Worm (Caenorhabditis elegans) whole organism, mixed stage, embryonic: ENCODE results near the gene sti-1.
A peak's percentile ranks its signal among the peaks of the same experiment; 100 is the strongest.

ENCODE experiments used
- M03D4.4 ChIP-seq: sonication (generic microtip); optimal IDR thresholded peaks from 2 replicates; lab custom pipeline; 2017; ENCODE audit warnings: mild to moderate bottlenecking, missing genetic modification characterization, missing compliant biosample characterization
- ceh-39 ChIP-seq: fragments of 150-350 bp; optimal IDR thresholded peaks from 2 replicates; lab custom pipeline; 2014; ENCODE audit warnings: missing biosample characterization, missing genetic modification characterization
- ceh-43 ChIP-seq: fragments of 200-800 bp; sonication (Bioruptor generic); optimal IDR thresholded peaks from 2 replicates; lab custom pipeline; 2018; ENCODE audit warnings: mild to moderate bottlenecking, missing genetic modification characterization, moderate library complexity, missing compliant biosample characterization
- ceh-83 ChIP-seq: fragments of 200-800 bp; sonication (Bioruptor generic); optimal IDR thresholded peaks from 2 replicates; lab custom pipeline; 2018; ENCODE audit warnings: mild to moderate bottlenecking, missing genetic modification characterization, missing compliant biosample characterization
- ces-1 ChIP-seq: fragments of 150-350 bp; optimal IDR thresholded peaks from 2 replicates; lab custom pipeline; 2014; ENCODE audit warnings: missing biosample characterization, missing genetic modification reagents, missing genetic modification characterization
- cnd-1 ChIP-seq: fragments of 200-800 bp; sonication (Bioruptor generic); optimal IDR thresholded peaks from 2 replicates; lab custom pipeline; 2018; ENCODE audit warnings: mild to moderate bottlenecking, missing genetic modification characterization, missing compliant biosample characterization
- drap-1 ChIP-seq: fragments of 200-800 bp; sonication (Bioruptor generic); optimal IDR thresholded peaks from 3 replicates; lab custom pipeline; 2018; ENCODE audit warnings: mild to moderate bottlenecking, missing genetic modification characterization, missing compliant biosample characterization
- elt-1 ChIP-seq: sonication (generic microtip); optimal IDR thresholded peaks from 2 replicates; lab custom pipeline; 2017; ENCODE audit warnings: missing genetic modification characterization, mild to moderate bottlenecking, missing compliant biosample characterization, antibody characterized with exemption, moderate library complexity, borderline replicate concordance; ENCODE audit not compliant: insufficient read depth
- flh-1 ChIP-seq: fragments of 200-800 bp; sonication (Bioruptor generic); optimal IDR thresholded peaks from 2 replicates; lab custom pipeline; 2018; ENCODE audit warnings: mild to moderate bottlenecking, missing genetic modification characterization, moderate library complexity, missing compliant biosample characterization
- ham-2 ChIP-seq: fragments of 200-800 bp; sonication (Bioruptor generic); optimal IDR thresholded peaks from 2 replicates; lab custom pipeline; 2018; ENCODE audit warnings: mild to moderate bottlenecking, missing genetic modification characterization, missing compliant biosample characterization
- hlh-1 ChIP-seq: fragments of 150-350 bp; optimal IDR thresholded peaks from 2 replicates; lab custom pipeline; 2014; ENCODE audit warnings: missing biosample characterization, missing genetic modification reagents, missing genetic modification characterization
- lin-32 ChIP-seq: fragments of 200-800 bp; sonication (Bioruptor generic); optimal IDR thresholded peaks from 2 replicates; lab custom pipeline; 2018; ENCODE audit warnings: mild to moderate bottlenecking, missing genetic modification characterization, missing compliant biosample characterization
- lsy-2 ChIP-seq: fragments of 150-350 bp; optimal IDR thresholded peaks from 2 replicates; lab custom pipeline; 2014; ENCODE audit warnings: missing biosample characterization, missing genetic modification characterization
- mab-5 ChIP-seq: fragments of 150-350 bp; optimal IDR thresholded peaks from 2 replicates; lab custom pipeline; 2014; ENCODE audit warnings: missing biosample characterization, missing genetic modification characterization
- mep-1 ChIP-seq: fragments of 150-350 bp; optimal IDR thresholded peaks from 2 replicates; lab custom pipeline; 2017; ENCODE audit warnings: missing biosample characterization, missing genetic modification reagents, missing genetic modification characterization, inconsistent platforms
- mls-2 ChIP-seq: sonication (generic microtip); optimal IDR thresholded peaks from 2 replicates; lab custom pipeline; 2016; ENCODE audit warnings: mild to moderate bottlenecking, missing genetic modification characterization, moderate library complexity, missing compliant biosample characterization
- nhr-12 ChIP-seq: fragments of 150-350 bp; optimal IDR thresholded peaks from 2 replicates; lab custom pipeline; 2014; ENCODE audit warnings: missing biosample characterization, missing genetic modification characterization
- nhr-2 ChIP-seq: fragments of 150-350 bp; optimal IDR thresholded peaks from 2 replicates; lab custom pipeline; 2014; ENCODE audit warnings: missing biosample characterization, missing genetic modification characterization
- nhr-237 ChIP-seq: fragments of 150-350 bp; optimal IDR thresholded peaks from 2 replicates; lab custom pipeline; 2014; ENCODE audit warnings: missing biosample characterization, missing genetic modification characterization
- nhr-28 ChIP-seq: fragments of 150-350 bp; optimal IDR thresholded peaks from 2 replicates; lab custom pipeline; 2014; ENCODE audit warnings: missing biosample characterization, missing genetic modification characterization
- nhr-76 ChIP-seq: sonication (generic microtip); optimal IDR thresholded peaks from 2 replicates; lab custom pipeline; 2017; ENCODE audit warnings: missing biosample characterization, missing genetic modification characterization
- pha-4 ChIP-seq: fragments of 150-350 bp; optimal IDR thresholded peaks from 2 replicates; lab custom pipeline; 2018; ENCODE audit warnings: missing biosample characterization, missing genetic modification reagents, missing genetic modification characterization
- sem-2 ChIP-seq: fragments of 200-800 bp; sonication (Bioruptor generic); optimal IDR thresholded peaks from 2 replicates; lab custom pipeline; 2018; ENCODE audit warnings: mild to moderate bottlenecking, missing genetic modification characterization, missing compliant biosample characterization
- snpc-4 ChIP-seq: fragments of 150-350 bp; optimal IDR thresholded peaks from 2 replicates; lab custom pipeline; 2014; ENCODE audit warnings: missing biosample characterization, missing genetic modification characterization
- tbx-8 ChIP-seq: fragments of 200-800 bp; sonication (Bioruptor generic); optimal IDR thresholded peaks from 2 replicates; lab custom pipeline; 2018; ENCODE audit warnings: mild to moderate bottlenecking, missing genetic modification characterization, moderate library complexity, missing compliant biosample characterization
- unc-120 ChIP-seq: sonication (generic microtip); optimal IDR thresholded peaks from 2 replicates; lab custom pipeline; 2017; ENCODE audit warnings: missing genetic modification characterization, missing compliant biosample characterization; ENCODE audit not compliant: poor library complexity, severe bottlenecking
- unc-39 ChIP-seq: fragments of 150-350 bp; optimal IDR thresholded peaks from 2 replicates; lab custom pipeline; 2014; ENCODE audit warnings: missing biosample characterization, missing genetic modification characterization
- unc-62 ChIP-seq: fragments of 150-350 bp; optimal IDR thresholded peaks from 2 replicates; lab custom pipeline; 2014; ENCODE audit warnings: missing biosample characterization, missing genetic modification reagents, missing genetic modification characterization
- zip-8 ChIP-seq: fragments of 150-350 bp; optimal IDR thresholded peaks from 2 replicates; lab custom pipeline; 2014; ENCODE audit warnings: missing biosample characterization, missing genetic modification characterization
- ztf-11 ChIP-seq: fragments of 150-350 bp; optimal IDR thresholded peaks from 2 replicates; lab custom pipeline; 2014; ENCODE audit warnings: missing biosample characterization, missing genetic modification characterization

Gene sti-1

ce11 chrV:738770-739169 is 34.5 kb upstream of the sti-1 start, which contains the start of gene srj-24:
TSS of gene srj-24 (minus strand) at chrV:738870.
- TF ChIP-seq ces-1 (GFP tag; lab: Kevin White, UChicago) (no peak), tbx-8 (no peak), unc-62 (GFP tag; lab: Kevin White, UChicago) (no peak), cnd-1 (no peak)

- TF ChIP-seq tbx-8, result no peak
- no peak for TF ChIP-seq mep-1 (tag; lab: Kevin White, UChicago)
- TF ChIP-seq sem-2 (GFP tag; lab: Kevin White, UChicago), result no peak
- TF ChIP-seq ztf-11 (tag; lab: Kevin White, UChicago), result no peak
- no peak for TF ChIP-seq unc-120 (tag; lab: Kevin White, UChicago)
- TF ChIP-seq ceh-83 (GFP tag; lab: Kevin White, UChicago), result no peak
- no peak for TF ChIP-seq nhr-76
- TF ChIP-seq lin-32, result no peak
- no peak for TF ChIP-seq mab-5 (tag; lab: Kevin White, UChicago)
- TF ChIP-seq nhr-237 (tag; lab: Kevin White, UChicago), result no peak
- TF ChIP-seq nhr-2 (tag; lab: Kevin White, UChicago), result no peak
- no peak for TF ChIP-seq nhr-28 (tag; lab: Kevin White, UChicago)
- no peak for TF ChIP-seq unc-62 (GFP tag; lab: Kevin White, UChicago)
- TF ChIP-seq cnd-1, result no peak
- TF ChIP-seq drap-1, result no peak
- no peak for TF ChIP-seq pha-4
- TF ChIP-seq mls-2, result no peak
- no peak for TF ChIP-seq lsy-2 (tag; lab: Kevin White, UChicago)
- TF ChIP-seq nhr-12 (tag; lab: Kevin White, UChicago), result no peak
Measured at ce11 chrV:741820-742219, 31.5 kb upstream of the sti-1 start, which contains the start of gene C05E4.7. TSS of gene C05E4.7 (plus strand) at chrV:742120.

- TF ChIP-seq ceh-43, result no peak
Measured at ce11 chrV:743348-743747, 30.0 kb upstream of the sti-1 start, which contains the start of gene str-134. TSS of gene str-134 (plus strand) at chrV:743648.

ce11 chrV:748044-748443 is 25.3 kb upstream of the sti-1 start, which contains the start of gene sri-4:
TSS of gene sri-4 (plus strand) at chrV:748344.
- no peak for TF ChIP-seq flh-1 (GFP tag; lab: Kevin White, UChicago)
- no peak for TF ChIP-seq ham-2 (GFP tag; lab: Kevin White, UChicago)
- no peak for TF ChIP-seq sem-2 (GFP tag; lab: Kevin White, UChicago)
- no peak for TF ChIP-seq mab-5 (tag; lab: Kevin White, UChicago)
- TF ChIP-seq elt-1, result no peak
- no peak for TF ChIP-seq unc-120 (tag; lab: Kevin White, UChicago)
- no peak for TF ChIP-seq zip-8 (tag; lab: Kevin White, UChicago)
- TF ChIP-seq nhr-76, result no peak
- TF ChIP-seq ceh-83 (GFP tag; lab: Kevin White, UChicago), result no peak
- no peak for TF ChIP-seq ceh-39

ce11 chrV:752679-753333 is 20.5 kb upstream of the sti-1 start, which contains the start of the genes str-262 and srp-1:
TSS of gene str-262 (minus strand) at chrV:752779.
TSS of gene srp-1 (plus strand) at chrV:753283.
- TF ChIP-seq unc-62 (GFP tag; lab: Kevin White, UChicago) (no peak), hlh-1 (tag; lab: Kevin White, UChicago) (peak; percentile 71)

DNA sequence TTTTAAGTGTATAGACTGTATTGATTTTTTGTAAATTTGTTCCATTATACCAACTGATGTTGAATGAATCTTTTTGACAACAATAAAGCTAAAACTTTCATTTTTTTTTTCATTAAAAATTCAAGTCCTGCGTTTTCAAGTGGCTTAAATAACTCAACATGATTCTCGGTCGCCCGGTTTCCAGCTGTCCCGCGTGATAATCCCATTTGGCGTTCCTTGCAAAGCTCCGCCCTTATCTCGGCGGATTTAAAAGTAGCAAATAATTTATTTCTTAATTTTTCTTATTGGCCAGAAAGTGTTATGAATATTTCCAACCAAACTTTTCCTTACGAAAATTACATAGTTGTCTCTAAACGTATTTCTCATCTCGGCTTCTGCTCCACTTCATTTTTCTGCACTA is 17.1 kb upstream of the sti-1 start, which contains the start of gene str-20:
Gene str-20 (plus strand): TSS at position 301 of the 400 bp plus-strand sequence.
- TF ChIP-seq sem-2 (GFP tag; lab: Kevin White, UChicago) (no peak), nhr-12 (tag; lab: Kevin White, UChicago) (no peak), lsy-2 (tag; lab: Kevin White, UChicago) (no peak), pha-4 (no peak), ceh-43 (no peak), snpc-4 (tag; lab: Kevin White, UChicago) (no peak), unc-39 (tag; lab: Kevin White, UChicago) (no peak), M03D4.4 (tag; lab: Kevin White, UChicago) (no peak), unc-62 (GFP tag; lab: Kevin White, UChicago) (no peak), nhr-28 (tag; lab: Kevin White, UChicago) (no peak), mep-1 (tag; lab: Kevin White, UChicago) (no peak), ham-2 (GFP tag; lab: Kevin White, UChicago) (no peak), unc-120 (tag; lab: Kevin White, UChicago) (no peak)
